Worm (Caenorhabditis elegans) whole organism, L4 larva: Measurements from ENCODE around the gene dap-3.

Experiments
- aha-1 ChIP-seq: fragments of 150-350 bp; peaks from one replicate; lab custom pipeline; 2014; ENCODE audit warnings: missing biosample characterization, missing genetic modification characterization
- ama-1 ChIP-seq: fragments of 150-350 bp; optimal IDR thresholded peaks from 2 replicates; lab custom pipeline; 2014; ENCODE audit warnings: inconsistent platforms, mixed read lengths
- lsy-2 ChIP-seq, 2 experiments: fragments of 150-350 bp in 1 of 2; sonication (generic microtip) in 1 of 2; optimal IDR thresholded peaks; 2 replicates each; lab custom pipeline; 2014 to 2017; ENCODE audit warnings: missing biosample characterization in 2 of 2, missing genetic modification characterization in 2 of 2
- mdl-1 ChIP-seq, 2 experiments: fragments of 150-350 bp in 1 of 2; sonication (generic microtip) in 1 of 2; optimal IDR thresholded peaks; 2 replicates each; lab custom pipeline; 2014 to 2017; ENCODE audit warnings: missing biosample characterization in 2 of 2, missing genetic modification characterization in 2 of 2
- nhr-10 ChIP-seq: fragments of 150-350 bp; optimal IDR thresholded peaks from 2 replicates; lab custom pipeline; 2014; ENCODE audit warnings: missing biosample characterization, missing genetic modification characterization
- nhr-28 ChIP-seq: fragments of 150-350 bp; optimal IDR thresholded peaks from 2 replicates; lab custom pipeline; 2014; ENCODE audit warnings: missing biosample characterization, missing genetic modification characterization
- nhr-77 ChIP-seq: fragments of 150-350 bp; optimal IDR thresholded peaks from 2 replicates; lab custom pipeline; 2014; ENCODE audit warnings: missing biosample characterization, missing genetic modification characterization
- php-3 ChIP-seq: fragments of 200-800 bp; sonication (Bioruptor generic); IDR thresholded peaks from 2 replicates; pipeline ENCODE4 v1.3.6; 2022; ENCODE audit warnings: missing genetic modification reagents, missing genetic modification characterization, missing compliant biosample characterization
- unc-39 ChIP-seq: sonication (generic microtip); optimal IDR thresholded peaks from 2 replicates; lab custom pipeline; 2017; ENCODE audit warnings: missing biosample characterization, missing genetic modification characterization
- ztf-11 ChIP-seq: fragments of 150-350 bp; optimal IDR thresholded peaks from 2 replicates; lab custom pipeline; 2014; ENCODE audit warnings: missing biosample characterization, missing genetic modification characterization

DNA sequence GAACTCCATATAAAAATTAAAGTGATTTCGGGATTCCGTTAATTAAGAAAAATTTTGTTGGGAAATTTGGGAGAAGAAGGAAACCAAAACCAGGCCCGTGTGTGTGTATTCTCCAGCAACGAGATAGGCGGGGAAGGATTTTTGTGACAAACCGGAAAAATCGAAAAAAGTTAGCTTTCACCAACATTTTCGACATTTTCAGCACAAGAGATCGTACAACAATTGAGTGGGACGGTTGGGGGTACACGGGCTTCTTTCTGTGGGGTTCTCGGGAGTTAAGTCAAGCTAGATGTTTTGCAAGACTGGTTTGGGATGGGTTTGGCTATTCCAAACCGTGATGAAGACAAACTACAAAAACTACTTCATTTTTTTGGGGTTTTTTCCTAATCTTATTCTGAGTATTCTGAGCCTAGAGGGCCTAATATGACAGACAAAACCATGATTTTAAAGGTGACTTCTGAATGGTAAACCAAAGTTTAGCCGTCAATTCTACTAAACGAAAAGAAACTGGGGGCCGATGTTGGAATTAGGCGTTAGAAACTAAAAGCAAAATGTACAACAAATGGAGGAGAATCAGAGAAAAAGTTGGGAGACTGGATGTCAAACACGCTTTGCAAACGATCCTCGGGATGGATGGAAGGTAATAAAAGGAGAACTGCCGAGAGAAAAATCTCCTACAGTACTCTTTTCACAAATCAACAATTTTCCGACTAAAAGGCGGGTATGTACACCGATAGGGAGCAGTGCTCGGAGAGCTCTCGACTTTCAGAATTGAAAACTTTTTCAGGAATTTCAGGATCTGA is 38.1 kb upstream of the dap-3 start:
- TF ChIP-seq nhr-28 (tag; lab: Kevin White, UChicago) (no peak), ztf-11 (tag; lab: Kevin White, UChicago) (no peak), unc-39 (no peak), nhr-77 (tag; lab: Kevin White, UChicago) (no peak), aha-1 (tag; lab: Kevin White, UChicago) (peak; percentile 88), php-3 (GFP tag; lab: Robert Waterston, UW) (peak; percentile 51; the same call in 1 of the 2 replicates), lsy-2 (tag; optimal IDR thresholded peaks at IDR 0.05; lab: Kevin White, UChicago) (peak in 1 of 2 experiments; percentile 29), nhr-10 (tag; lab: Kevin White, UChicago) (no peak), mdl-1 (tag; optimal IDR thresholded peaks at IDR 0.05; lab: Kevin White, UChicago) (peak in 1 of 2 experiments; percentile 7), ama-1 (lab: Kevin White, UChicago) (peak; percentile 90)
